Worm (Caenorhabditis elegans): ENCODE measurements around the gene phy-4.

phy-4 gene

DNA sequence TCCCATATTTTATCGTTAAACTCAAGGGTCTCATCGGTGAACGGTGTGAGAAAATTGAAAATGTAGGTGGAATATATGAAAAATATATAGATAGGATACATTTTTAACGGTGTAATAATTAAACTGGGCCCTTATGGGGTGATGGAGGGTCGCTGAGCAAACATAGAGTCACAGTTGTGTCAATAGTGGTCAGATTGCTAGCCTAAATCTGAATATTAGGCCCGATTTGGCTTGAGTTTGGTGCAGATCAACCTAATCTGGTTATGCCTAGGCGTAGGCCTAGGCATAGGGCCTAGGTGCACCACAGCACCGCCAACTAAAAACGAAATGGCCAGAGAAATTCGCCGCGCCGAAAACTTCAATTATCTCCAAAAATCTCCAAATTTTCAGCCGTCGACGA lies at the start of gene phy-4:
TSS of gene phy-4 (minus strand) at position 101 of the 400 bp plus-strand sequence.
- TF ChIP-seq unc-62 (GFP tag; optimal IDR thresholded peaks at IDR 0.05), result no peak

DNA sequence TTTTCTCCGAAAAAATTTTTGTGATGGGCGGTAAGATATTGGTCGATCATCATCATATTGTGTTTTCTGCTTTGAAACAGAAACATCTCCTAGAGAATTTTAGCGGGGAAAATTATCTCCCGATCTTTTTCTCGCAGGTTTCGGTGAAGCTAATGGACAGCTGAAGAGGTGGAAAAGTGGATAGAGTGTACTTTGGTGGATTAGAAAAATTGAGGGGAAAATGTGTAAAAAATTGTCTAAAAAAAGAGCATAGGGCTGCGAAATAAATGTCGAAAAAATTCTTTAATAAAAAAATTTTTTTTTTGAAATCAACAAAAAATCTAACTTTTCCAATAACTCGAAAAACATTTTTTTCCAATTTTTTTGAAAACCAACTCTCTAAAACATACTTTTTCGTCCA lies 42.4 kb upstream of the phy-4 start, which contains the start of gene oac-1:
TSS of gene oac-1 (minus strand) at position 101 of the 400 bp plus-strand sequence.
- TF ChIP-seq unc-62 (GFP tag; optimal IDR thresholded peaks at IDR 0.05), result no peak

DNA sequence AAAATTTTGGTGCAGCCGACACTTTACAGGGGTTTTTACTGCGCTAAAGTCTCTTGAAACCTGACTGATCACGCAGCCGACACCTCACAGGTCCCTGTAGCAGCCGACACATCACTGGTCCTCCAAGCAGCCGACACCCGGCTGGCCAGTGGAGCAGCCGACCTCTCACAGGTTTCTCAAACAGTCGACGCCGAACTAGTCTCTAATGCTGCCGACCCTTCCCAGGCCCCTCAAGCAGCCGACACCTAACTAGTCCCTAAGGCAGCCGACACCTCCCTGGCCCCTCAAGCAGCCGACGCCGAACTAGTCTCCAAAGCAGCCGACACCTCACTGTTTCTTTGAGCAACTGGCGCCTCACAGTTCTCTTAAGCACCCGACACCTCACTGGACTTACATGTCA lies 41.9 kb upstream of the phy-4 start:
- no peak for TF ChIP-seq unc-62 (GFP tag; optimal IDR thresholded peaks at IDR 0.05)

DNA sequence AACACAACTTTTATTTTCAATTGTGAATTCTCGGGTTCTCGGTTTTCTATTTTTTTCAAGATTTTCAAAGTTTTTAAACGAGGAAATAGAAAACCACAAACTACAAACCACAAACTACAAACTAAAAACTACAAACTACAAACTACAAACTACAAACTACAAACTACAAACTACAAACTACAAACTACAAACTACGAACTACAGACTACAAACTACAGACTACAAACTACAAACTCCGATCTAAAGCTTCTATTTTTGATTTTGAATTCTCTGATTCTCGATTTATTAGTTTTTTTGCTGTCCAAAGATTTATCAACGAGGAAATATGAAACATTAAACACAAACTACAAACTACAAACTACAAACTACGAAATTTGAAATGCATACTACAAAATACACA lies 36.8 kb upstream of the phy-4 start:
- TF ChIP-seq unc-62 (GFP tag; optimal IDR thresholded peaks at IDR 0.05), result no peak

DNA sequence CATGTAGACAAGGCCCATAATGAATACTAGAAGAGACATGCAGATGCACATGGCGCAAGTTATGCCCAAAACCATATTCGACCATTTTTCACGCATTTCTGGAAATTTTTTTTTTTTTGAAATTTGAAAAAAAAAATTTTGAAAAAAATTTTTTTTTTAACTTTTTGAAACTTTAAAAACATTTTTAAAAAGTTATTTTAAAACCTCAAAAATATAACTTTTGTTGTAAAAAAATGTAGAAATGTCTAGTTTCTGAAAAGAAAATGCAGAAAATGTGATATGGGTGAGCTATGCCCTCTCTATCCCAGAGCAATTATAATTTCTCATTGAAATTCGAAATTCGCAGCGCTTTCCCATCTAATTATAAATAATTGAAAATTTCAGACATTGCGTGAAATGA lies 36.2 kb upstream of the phy-4 start, which contains the start of gene Y43F8B.20:
TSS of gene Y43F8B.20 (minus strand) at position 101 of the 400 bp plus-strand sequence.
- TF ChIP-seq unc-62 (GFP tag; optimal IDR thresholded peaks at IDR 0.05), result no peak

DNA sequence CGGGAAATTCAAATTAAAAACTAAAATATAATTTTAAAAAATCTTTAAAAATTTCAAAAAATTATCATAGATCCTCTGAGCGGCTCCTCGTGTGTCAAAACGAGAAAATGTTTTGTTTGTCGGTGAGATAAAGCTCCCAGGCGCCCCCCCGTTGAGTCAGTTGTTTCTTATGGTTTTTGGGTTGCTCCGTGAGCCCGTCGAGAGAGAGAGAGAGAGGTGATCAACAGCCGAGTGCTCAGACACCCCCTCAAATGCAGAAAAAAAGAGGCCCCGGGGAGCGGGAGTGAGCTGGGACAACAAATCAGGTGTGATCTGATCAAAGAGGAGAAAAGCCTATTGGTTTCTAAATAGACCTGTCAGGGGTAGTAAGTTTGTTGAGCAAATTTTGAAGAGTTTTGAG lies 33.2 kb upstream of the phy-4 start:
- no peak for TF ChIP-seq unc-62 (GFP tag; optimal IDR thresholded peaks at IDR 0.05)

DNA sequence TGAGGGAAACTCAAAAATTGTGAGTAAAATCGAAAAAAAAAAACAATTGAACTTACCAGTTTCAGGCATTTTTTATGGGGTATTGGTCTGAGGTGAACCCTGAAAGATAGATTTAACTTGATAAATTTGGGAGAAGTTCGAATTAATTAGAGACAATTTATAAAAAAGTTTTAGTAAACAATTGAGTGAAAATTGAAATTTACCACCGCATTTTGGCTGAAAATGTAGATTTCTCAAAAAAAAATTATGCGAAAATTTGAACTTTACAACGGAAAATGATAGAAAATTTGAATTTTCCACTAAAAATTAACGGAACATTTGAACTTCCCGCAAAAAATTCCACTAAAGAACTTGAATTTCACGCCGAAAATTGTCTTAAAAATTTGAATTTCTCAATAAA lies 32.6 kb upstream of the phy-4 start, which contains the start of gene Y43F8B.1:
TSS of gene Y43F8B.1 (minus strand) at position 101 of the 400 bp plus-strand sequence.
- TF ChIP-seq unc-62 (GFP tag; optimal IDR thresholded peaks at IDR 0.05), result no peak

DNA sequence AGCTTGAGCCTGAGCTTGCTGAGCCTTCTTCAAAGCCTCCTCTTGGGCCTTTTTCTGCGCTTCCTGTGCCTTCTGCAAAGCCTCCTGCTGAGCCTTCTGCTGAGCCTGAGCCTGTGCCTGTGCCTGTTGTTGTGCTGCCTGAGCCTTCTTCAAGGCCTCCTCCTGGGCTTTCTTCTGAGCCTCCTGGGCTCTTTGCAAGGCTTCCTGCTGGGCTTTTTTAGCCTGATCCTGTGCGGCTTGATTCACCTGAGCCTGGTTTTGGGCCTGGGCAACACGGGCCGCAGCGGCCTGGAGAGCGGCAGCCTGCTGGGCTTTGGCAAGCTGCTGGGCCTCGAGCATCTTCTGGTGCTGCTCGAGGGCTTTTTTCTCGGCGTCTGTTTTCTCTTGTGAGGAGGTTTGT lies 31.6 kb upstream of the phy-4 start:
- no peak for TF ChIP-seq unc-62 (GFP tag; optimal IDR thresholded peaks at IDR 0.05)

DNA sequence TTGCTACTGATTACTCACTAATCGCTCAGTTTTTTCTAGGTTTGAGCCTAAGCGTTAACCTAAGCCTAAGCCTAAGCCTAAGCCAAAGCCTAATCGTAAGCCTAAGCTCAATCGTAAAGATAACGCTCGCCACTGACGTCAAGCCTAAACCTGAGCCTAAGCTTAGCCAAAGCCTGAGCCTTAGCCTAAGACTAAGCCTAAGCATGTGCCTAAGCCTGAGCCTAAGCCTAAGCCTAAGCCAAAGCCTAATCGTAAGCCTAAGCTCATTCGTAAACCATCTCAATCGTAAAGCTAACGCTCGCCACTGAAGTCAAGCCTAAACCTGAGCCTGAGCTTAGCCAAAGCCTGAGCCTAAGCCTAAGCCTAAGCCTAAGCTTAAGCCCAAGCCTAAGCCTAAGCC lies 30.1 kb upstream of the phy-4 start:
- TF ChIP-seq unc-62 (GFP tag; optimal IDR thresholded peaks at IDR 0.05), result no peak

DNA sequence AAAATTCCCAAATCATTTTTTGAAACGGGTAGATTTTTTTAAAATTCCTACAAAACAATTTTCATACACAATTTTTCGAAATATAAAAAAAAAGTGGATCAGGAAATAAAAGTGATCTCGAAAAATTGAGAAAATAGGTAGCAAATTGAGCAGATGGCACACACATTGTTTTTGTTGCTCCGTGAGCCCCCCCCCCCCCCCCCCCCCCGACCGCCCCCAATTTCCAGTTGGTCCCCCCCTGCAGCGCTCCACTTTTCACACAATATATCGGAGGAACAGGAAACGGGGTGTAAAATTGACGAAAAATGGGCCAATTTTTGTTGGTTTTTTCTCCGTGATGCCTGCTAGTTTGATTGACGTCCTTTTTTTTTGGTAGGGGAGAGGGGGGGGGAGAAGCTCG lies 27.5 kb upstream of the phy-4 start:
- TF ChIP-seq unc-62 (GFP tag; optimal IDR thresholded peaks at IDR 0.05), result no peak

DNA sequence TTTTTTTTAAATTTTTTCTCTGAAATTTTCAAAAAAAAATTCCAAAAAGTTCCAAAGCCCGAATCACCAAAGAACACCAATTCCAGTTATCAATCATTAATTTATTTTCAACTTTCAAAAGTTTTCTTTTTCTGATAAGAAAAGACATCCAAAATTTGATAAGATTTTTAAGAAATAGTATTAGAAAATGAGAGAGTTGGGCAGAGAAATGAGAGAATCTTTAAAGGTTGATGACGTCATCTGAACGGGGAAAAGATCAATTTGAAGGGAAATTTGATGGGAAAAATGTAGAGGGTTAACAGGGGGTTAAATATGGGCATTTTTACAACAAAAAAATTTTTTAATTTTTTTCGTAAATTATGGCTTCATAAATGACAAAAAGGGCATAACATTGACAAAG lies 20.0 kb upstream of the phy-4 start:
- TF ChIP-seq unc-62 (GFP tag; optimal IDR thresholded peaks at IDR 0.05), result no peak

DNA sequence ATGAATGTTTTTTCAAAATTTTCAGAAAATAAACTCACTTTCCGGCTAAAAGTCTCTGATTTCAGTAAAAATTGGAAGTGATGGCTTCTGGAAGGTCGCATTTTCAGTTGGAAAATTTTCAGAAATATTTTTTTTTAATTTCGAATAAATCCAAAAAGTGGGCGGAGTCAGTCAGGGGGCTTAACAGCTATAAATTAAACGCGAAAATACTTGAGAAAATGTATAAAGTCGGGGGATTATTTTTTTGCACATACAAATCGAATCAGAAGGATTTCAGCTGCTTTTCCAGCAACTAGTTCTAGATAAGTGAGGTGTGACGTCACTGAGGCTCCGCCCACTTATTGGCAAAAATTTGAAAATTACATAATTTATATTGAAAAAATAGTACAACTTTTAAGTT lies 19.6 kb upstream of the phy-4 start, which contains the start of gene Y43F8B.2:
TSS of gene Y43F8B.2 (minus strand) at position 101 of the 400 bp plus-strand sequence.
- TF ChIP-seq unc-62 (GFP tag; optimal IDR thresholded peaks at IDR 0.05), result no peak

DNA sequence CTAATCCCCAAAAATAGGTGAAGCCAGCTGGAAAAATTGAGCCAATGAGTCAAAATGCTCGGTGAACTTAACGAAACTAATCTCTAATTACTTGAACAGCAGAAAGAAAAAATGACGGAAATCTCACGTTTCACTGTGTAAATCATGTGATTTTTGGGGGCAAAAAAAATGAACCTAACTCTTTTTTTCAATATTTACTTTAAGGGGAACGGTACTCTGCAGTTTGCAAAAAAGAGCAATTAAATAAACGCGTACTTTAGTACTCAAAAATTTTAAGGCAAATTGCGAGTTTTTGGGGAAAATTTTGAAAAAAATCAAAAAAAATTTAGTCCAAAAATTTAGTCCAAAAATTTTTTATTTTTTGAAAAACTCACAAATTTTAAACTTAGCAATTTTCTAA lies 17.6 kb upstream of the phy-4 start:
- TF ChIP-seq unc-62 (GFP tag; optimal IDR thresholded peaks at IDR 0.05), result no peak

DNA sequence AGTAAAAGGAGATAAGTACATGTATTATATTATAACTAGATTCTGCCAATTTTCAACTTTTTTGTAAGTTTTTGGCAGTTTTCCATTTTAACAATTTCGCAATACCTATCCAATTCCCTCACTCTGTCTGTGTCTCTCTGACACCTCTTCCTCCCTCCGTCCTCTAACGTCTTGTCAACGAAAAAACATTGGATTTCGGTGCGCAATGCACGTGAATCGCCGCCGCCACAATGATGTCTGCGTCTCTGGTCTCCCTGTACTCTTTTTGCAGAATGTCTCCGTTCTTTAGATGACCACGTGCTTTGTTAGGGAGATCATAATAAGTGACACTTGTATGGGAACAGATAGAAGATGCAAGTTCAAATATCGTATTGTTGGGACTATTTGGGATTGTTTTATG lies 15.7 kb upstream of the phy-4 start:
- no peak for TF ChIP-seq unc-62 (GFP tag; optimal IDR thresholded peaks at IDR 0.05)

DNA sequence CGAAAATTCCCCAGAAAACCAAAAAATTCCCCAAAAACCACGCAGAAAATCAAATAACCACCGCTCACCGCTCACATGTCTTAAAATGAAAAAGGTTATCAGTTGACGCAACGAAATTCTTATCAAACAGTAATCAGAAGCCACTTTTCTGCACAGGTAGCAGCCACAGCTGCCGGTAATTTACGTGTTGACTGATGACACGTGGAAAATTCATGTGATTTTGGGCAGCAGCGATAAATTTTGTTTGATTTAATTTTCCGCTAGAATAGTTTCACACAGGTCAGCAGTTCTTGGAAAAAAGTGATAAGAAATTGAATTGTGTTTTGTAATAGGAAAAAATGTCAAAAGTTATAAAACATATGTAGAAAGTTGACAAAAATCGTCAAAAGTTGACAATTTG lies 14.1 kb upstream of the phy-4 start:
- no peak for TF ChIP-seq unc-62 (GFP tag; optimal IDR thresholded peaks at IDR 0.05)

DNA sequence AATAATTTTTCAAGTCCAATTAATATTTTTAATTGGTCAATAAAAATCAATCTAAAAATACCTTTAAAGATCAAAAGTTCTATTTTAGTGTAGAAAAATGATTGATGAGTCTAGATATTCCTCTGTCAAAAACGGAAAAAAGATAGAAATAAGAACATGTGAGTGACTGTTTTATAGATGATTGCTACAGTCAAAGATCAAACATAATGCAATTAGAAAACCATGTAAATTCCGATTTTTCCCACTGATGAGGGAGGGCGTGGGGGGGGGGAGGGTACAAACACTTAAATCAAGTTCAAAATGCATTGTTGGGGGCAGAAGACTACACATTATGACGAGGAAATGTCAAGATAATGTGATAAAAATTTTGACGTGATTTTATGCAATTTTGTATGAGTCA lies 12.7 kb upstream of the phy-4 start:
- no peak for TF ChIP-seq unc-62 (GFP tag; optimal IDR thresholded peaks at IDR 0.05)

DNA sequence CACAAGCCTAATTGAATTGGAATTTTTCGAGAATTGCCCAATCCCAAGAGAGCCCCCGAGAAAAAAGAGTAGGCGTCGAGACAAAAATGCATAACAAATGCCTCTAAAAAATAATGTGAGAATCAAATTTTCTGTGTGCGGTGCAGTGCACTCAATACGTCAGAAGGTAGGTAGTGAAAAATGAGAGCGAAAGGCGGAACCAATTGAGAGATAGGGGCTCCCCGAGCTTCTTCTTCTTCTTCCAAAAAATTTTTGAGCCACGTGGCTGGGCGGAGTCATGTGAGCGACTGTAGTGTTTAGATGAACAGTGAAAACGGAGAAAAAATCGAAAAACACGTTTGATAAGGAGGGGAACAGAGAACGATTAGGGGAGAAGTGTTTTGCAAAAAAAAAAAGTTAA lies 11.1 kb upstream of the phy-4 start:
- no peak for TF ChIP-seq unc-62 (GFP tag; optimal IDR thresholded peaks at IDR 0.05)

DNA sequence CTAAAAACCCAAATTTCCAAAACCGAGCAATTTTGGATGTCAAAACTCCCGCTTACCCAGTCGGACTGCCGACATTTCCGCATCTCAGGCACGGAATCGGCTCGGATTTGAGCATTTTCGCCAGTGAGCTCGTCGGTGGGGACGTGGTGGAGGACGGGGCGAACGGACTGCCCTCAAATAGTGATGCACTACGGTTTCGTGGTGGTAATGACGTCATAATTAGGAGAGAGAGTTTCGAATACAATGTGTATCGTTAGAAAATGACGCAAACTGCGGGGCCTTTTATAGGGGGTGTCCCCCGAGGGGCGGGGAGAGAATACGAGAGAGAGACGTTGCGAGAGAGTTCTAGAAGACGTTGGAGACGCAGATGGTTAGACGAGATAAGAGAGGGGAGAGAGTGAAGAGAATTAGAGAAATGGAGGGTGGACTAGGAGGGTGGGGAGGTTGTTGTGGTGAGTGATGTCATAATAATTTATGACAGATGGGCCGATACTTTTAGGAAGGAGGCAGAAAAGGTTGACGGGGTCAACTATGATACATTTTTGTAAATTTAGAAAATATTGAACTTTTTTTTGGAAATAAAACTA lies 9.2 kb upstream of the phy-4 start:
- peak; percentile 44 for TF ChIP-seq unc-62 (GFP tag; optimal IDR thresholded peaks at IDR 0.05)

All from whole organism, dauer.